Fruit fly (Drosophila melanogaster): ENCODE results near the gene CAH6.

Gene CAH6

DNA sequence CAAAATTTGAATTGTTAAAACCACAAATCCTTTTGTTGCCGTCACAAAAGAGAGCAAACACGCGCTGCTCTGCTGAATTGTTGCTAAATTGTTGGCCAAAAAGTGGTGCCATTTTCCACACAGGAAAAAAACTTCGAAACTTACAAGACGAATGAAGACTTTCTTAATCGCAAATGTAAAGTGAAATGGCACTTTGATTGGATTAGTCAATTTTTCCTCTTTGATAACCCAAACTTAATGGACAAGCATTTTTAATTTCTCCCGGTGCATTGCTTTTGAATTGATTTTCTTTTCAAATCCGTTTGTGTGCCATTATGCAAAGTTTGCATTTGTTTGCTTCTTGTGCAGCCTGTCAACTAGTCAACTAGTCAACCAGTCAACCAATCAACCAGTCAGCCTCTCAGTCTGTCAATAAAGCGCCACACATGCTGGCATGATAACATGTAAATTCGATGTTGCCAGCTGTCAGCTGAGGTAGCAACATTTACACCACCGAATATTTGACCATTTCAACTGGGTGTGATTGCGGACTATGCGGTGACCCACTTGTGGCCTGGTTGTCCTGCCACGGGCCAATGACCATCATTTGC, 14.2 kb upstream of the CAH6 start:
- peak; percentile 64 for TF ChIP-seq Eip78C (GFP tag)
- TF ChIP-seq fkh (GFP tag; optimal IDR thresholded peaks at IDR 0.05) = no peak
- no peak for TF ChIP-seq CG11902 (GFP tag; optimal IDR thresholded peaks at IDR 0.05)
- TF ChIP-seq cyc (GFP tag; optimal IDR thresholded peaks at IDR 0.05) = no peak
- no peak for TF ChIP-seq topi (GFP tag; optimal IDR thresholded peaks at IDR 0.05)
- no peak for TF ChIP-seq Blimp-1 (GFP tag; optimal IDR thresholded peaks at IDR 0.05)
- no peak for TF ChIP-seq dsx (GFP tag; optimal IDR thresholded peaks at IDR 0.05; ENCODE audit: poor library complexity, severe bottlenecking)
- TF ChIP-seq CG8319 (GFP tag; optimal IDR thresholded peaks at IDR 0.05) = no peak
- no peak for TF ChIP-seq lz (GFP tag; optimal IDR thresholded peaks at IDR 0.05)
- peak; percentile 29; the same call in 1 of the 2 replicates for TF ChIP-seq Gug (GFP tag; IDR thresholded peaks at IDR 0.05)
- TF ChIP-seq Sox14 (GFP tag; optimal IDR thresholded peaks at IDR 0.05) = no peak
- no peak for TF ChIP-seq ss (GFP tag; optimal IDR thresholded peaks at IDR 0.05)
- TF ChIP-seq CG10631 (GFP tag; optimal IDR thresholded peaks at IDR 0.05) = no peak
- TF ChIP-seq CG3919 (GFP tag; optimal IDR thresholded peaks at IDR 0.05) = peak; percentile 29
- no peak for TF ChIP-seq Smox (GFP tag; optimal IDR thresholded peaks at IDR 0.05)
- peak; percentile 47 for TF ChIP-seq OdsH (GFP tag; optimal IDR thresholded peaks at IDR 0.05)
- TF ChIP-seq CG9139 (GFP tag; optimal IDR thresholded peaks at IDR 0.05) = no peak
- peak; percentile 46 for TF ChIP-seq dac (GFP tag; optimal IDR thresholded peaks at IDR 0.05)
- no peak for TF ChIP-seq CG3032 (tag; optimal IDR thresholded peaks at IDR 0.05)
- no peak for TF ChIP-seq CG34406 (GFP tag; optimal IDR thresholded peaks at IDR 0.05)
- peak; percentile 11 for TF ChIP-seq achi (GFP tag; optimal IDR thresholded peaks at IDR 0.05)
- no peak for TF ChIP-seq CG31627 (GFP tag; optimal IDR thresholded peaks at IDR 0.05)
- no peak for TF ChIP-seq fd85E (GFP tag; optimal IDR thresholded peaks at IDR 0.05)
- TF ChIP-seq fd59A (GFP tag; optimal IDR thresholded peaks at IDR 0.05) = no peak
- no peak for TF ChIP-seq CG6854 (GFP tag; optimal IDR thresholded peaks at IDR 0.05)
- TF ChIP-seq Hr38 (GFP tag; optimal IDR thresholded peaks at IDR 0.05) = no peak
- TF ChIP-seq spab (GFP tag; optimal IDR thresholded peaks at IDR 0.05) = no peak
- TF ChIP-seq CG8119 (GFP tag; IDR thresholded peaks at IDR 0.05) = peak; percentile 63; the same call in 1 of the 3 replicates
- TF ChIP-seq vri (GFP tag; optimal IDR thresholded peaks at IDR 0.05) = no peak
- TF ChIP-seq CG6792 (GFP tag; optimal IDR thresholded peaks at IDR 0.05) = no peak
- TF ChIP-seq Hr39 (GFP tag; optimal IDR thresholded peaks at IDR 0.05) = no peak
- no peak for TF ChIP-seq CG7368 (GFP tag; optimal IDR thresholded peaks at IDR 0.05)
- no peak for TF ChIP-seq esn (GFP tag; optimal IDR thresholded peaks at IDR 0.05)
- no peak for TF ChIP-seq acj6 (GFP tag; optimal IDR thresholded peaks at IDR 0.05)
- TF ChIP-seq CG15336 (GFP tag; IDR thresholded peaks at IDR 0.05) = peak; percentile 82
- TF ChIP-seq Met (GFP tag; optimal IDR thresholded peaks at IDR 0.05) = no peak
- no peak for TF ChIP-seq CG6808 (GFP tag; optimal IDR thresholded peaks at IDR 0.05)
- no peak for TF ChIP-seq Sox15 (GFP tag; optimal IDR thresholded peaks at IDR 0.05)
- TF ChIP-seq Eip75B (GFP tag; optimal IDR thresholded peaks at IDR 0.05) = no peak
- no peak for TF ChIP-seq Sox102F (GFP tag; optimal IDR thresholded peaks at IDR 0.05)
- no peak for TF ChIP-seq CG10669 (GFP tag; optimal IDR thresholded peaks at IDR 0.05)
- no peak for TF ChIP-seq CG11762 (GFP tag; optimal IDR thresholded peaks at IDR 0.05; ENCODE audit: insufficient read depth)
- no peak for TF ChIP-seq salr (GFP tag; optimal IDR thresholded peaks at IDR 0.05)
- TF ChIP-seq CG32006 (GFP tag; optimal IDR thresholded peaks at IDR 0.05) = peak; percentile 73
- peak; percentile 48 for TF ChIP-seq pdm3 (GFP tag; optimal IDR thresholded peaks at IDR 0.05)
- TF ChIP-seq Lpt (GFP tag; optimal IDR thresholded peaks at IDR 0.05) = peak; percentile 55
- TF ChIP-seq svp (GFP tag) = no peak
- no peak for TF ChIP-seq CG8632 (GFP tag; optimal IDR thresholded peaks at IDR 0.05)
- peak; percentile 34 for TF ChIP-seq net (GFP tag; optimal IDR thresholded peaks at IDR 0.05)
- TF ChIP-seq CG1621 (tag; optimal IDR thresholded peaks at IDR 0.05) = no peak
- TF ChIP-seq Hr4 (GFP tag; optimal IDR thresholded peaks at IDR 0.05) = peak; percentile 80
- no peak for TF ChIP-seq Ets21C (GFP tag; optimal IDR thresholded peaks at IDR 0.05)
